Worm (Caenorhabditis elegans) whole organism, mixed stage, embryonic: ENCODE measurements around the gene nhr-8.

Experiments used
- M03D4.4 ChIP-seq: sonication (generic microtip); optimal IDR thresholded peaks from 2 replicates; lab custom pipeline; 2017; ENCODE audit warnings: mild to moderate bottlenecking, missing genetic modification characterization, missing compliant biosample characterization
- bed-3 ChIP-seq: fragments of 200-800 bp; sonication (Bioruptor generic); optimal IDR thresholded peaks from 3 replicates; lab custom pipeline; 2018; ENCODE audit warnings: mild to moderate bottlenecking, missing genetic modification characterization, moderate library complexity, missing compliant biosample characterization
- blmp-1 ChIP-seq: fragments of 150-350 bp; optimal IDR thresholded peaks from 2 replicates; lab custom pipeline; 2014; ENCODE audit warnings: missing biosample characterization, missing genetic modification characterization
- ceh-39 ChIP-seq: fragments of 150-350 bp; optimal IDR thresholded peaks from 2 replicates; lab custom pipeline; 2014; ENCODE audit warnings: missing biosample characterization, missing genetic modification characterization
- ceh-43 ChIP-seq: fragments of 200-800 bp; sonication (Bioruptor generic); optimal IDR thresholded peaks from 2 replicates; lab custom pipeline; 2018; ENCODE audit warnings: mild to moderate bottlenecking, missing genetic modification characterization, moderate library complexity, missing compliant biosample characterization
- ceh-83 ChIP-seq: fragments of 200-800 bp; sonication (Bioruptor generic); optimal IDR thresholded peaks from 2 replicates; lab custom pipeline; 2018; ENCODE audit warnings: mild to moderate bottlenecking, missing genetic modification characterization, missing compliant biosample characterization
- ces-1 ChIP-seq: fragments of 150-350 bp; optimal IDR thresholded peaks from 2 replicates; lab custom pipeline; 2014; ENCODE audit warnings: missing biosample characterization, missing genetic modification reagents, missing genetic modification characterization
- cnd-1 ChIP-seq: fragments of 200-800 bp; sonication (Bioruptor generic); optimal IDR thresholded peaks from 2 replicates; lab custom pipeline; 2018; ENCODE audit warnings: mild to moderate bottlenecking, missing genetic modification characterization, missing compliant biosample characterization
- drap-1 ChIP-seq: fragments of 200-800 bp; sonication (Bioruptor generic); optimal IDR thresholded peaks from 3 replicates; lab custom pipeline; 2018; ENCODE audit warnings: mild to moderate bottlenecking, missing genetic modification characterization, missing compliant biosample characterization
- elt-1 ChIP-seq: sonication (generic microtip); optimal IDR thresholded peaks from 2 replicates; lab custom pipeline; 2017; ENCODE audit warnings: missing genetic modification characterization, mild to moderate bottlenecking, missing compliant biosample characterization, antibody characterized with exemption, moderate library complexity, borderline replicate concordance; ENCODE audit not compliant: insufficient read depth
- elt-3 ChIP-seq: fragments of 150-350 bp; optimal IDR thresholded peaks from 2 replicates; lab custom pipeline; 2014; ENCODE audit warnings: missing biosample characterization, missing genetic modification characterization
- ham-2 ChIP-seq: fragments of 200-800 bp; sonication (Bioruptor generic); optimal IDR thresholded peaks from 2 replicates; lab custom pipeline; 2018; ENCODE audit warnings: mild to moderate bottlenecking, missing genetic modification characterization, missing compliant biosample characterization
- hlh-1 ChIP-seq: fragments of 150-350 bp; optimal IDR thresholded peaks from 2 replicates; lab custom pipeline; 2014; ENCODE audit warnings: missing biosample characterization, missing genetic modification reagents, missing genetic modification characterization
- lin-13 ChIP-seq: fragments of 150-350 bp; optimal IDR thresholded peaks from 2 replicates; lab custom pipeline; 2014; ENCODE audit warnings: missing biosample characterization, missing genetic modification characterization
- lin-32 ChIP-seq: fragments of 200-800 bp; sonication (Bioruptor generic); optimal IDR thresholded peaks from 2 replicates; lab custom pipeline; 2018; ENCODE audit warnings: mild to moderate bottlenecking, missing genetic modification characterization, missing compliant biosample characterization
- lsy-2 ChIP-seq: fragments of 150-350 bp; optimal IDR thresholded peaks from 2 replicates; lab custom pipeline; 2014; ENCODE audit warnings: missing biosample characterization, missing genetic modification characterization
- mab-5 ChIP-seq: fragments of 150-350 bp; optimal IDR thresholded peaks from 2 replicates; lab custom pipeline; 2014; ENCODE audit warnings: missing biosample characterization, missing genetic modification characterization
- mep-1 ChIP-seq: fragments of 150-350 bp; optimal IDR thresholded peaks from 2 replicates; lab custom pipeline; 2017; ENCODE audit warnings: missing biosample characterization, missing genetic modification reagents, missing genetic modification characterization, inconsistent platforms
- mls-2 ChIP-seq: sonication (generic microtip); optimal IDR thresholded peaks from 2 replicates; lab custom pipeline; 2016; ENCODE audit warnings: mild to moderate bottlenecking, missing genetic modification characterization, moderate library complexity, missing compliant biosample characterization
- nhr-2 ChIP-seq: fragments of 150-350 bp; optimal IDR thresholded peaks from 2 replicates; lab custom pipeline; 2014; ENCODE audit warnings: missing biosample characterization, missing genetic modification characterization
- nhr-237 ChIP-seq: fragments of 150-350 bp; optimal IDR thresholded peaks from 2 replicates; lab custom pipeline; 2014; ENCODE audit warnings: missing biosample characterization, missing genetic modification characterization
- nhr-28 ChIP-seq: fragments of 150-350 bp; optimal IDR thresholded peaks from 2 replicates; lab custom pipeline; 2014; ENCODE audit warnings: missing biosample characterization, missing genetic modification characterization
- nhr-76 ChIP-seq: sonication (generic microtip); optimal IDR thresholded peaks from 2 replicates; lab custom pipeline; 2017; ENCODE audit warnings: missing biosample characterization, missing genetic modification characterization
- pha-4 ChIP-seq: fragments of 150-350 bp; optimal IDR thresholded peaks from 2 replicates; lab custom pipeline; 2018; ENCODE audit warnings: missing biosample characterization, missing genetic modification reagents, missing genetic modification characterization
- sem-2 ChIP-seq: fragments of 200-800 bp; sonication (Bioruptor generic); optimal IDR thresholded peaks from 2 replicates; lab custom pipeline; 2018; ENCODE audit warnings: mild to moderate bottlenecking, missing genetic modification characterization, missing compliant biosample characterization
- sptf-1 ChIP-seq: sonication (generic microtip); optimal IDR thresholded peaks from 2 replicates; lab custom pipeline; 2017; ENCODE audit warnings: mild to moderate bottlenecking, missing genetic modification characterization, moderate library complexity, missing compliant biosample characterization
- tbx-8 ChIP-seq: fragments of 200-800 bp; sonication (Bioruptor generic); optimal IDR thresholded peaks from 2 replicates; lab custom pipeline; 2018; ENCODE audit warnings: mild to moderate bottlenecking, missing genetic modification characterization, moderate library complexity, missing compliant biosample characterization
- unc-120 ChIP-seq: sonication (generic microtip); optimal IDR thresholded peaks from 2 replicates; lab custom pipeline; 2017; ENCODE audit warnings: missing genetic modification characterization, missing compliant biosample characterization; ENCODE audit not compliant: poor library complexity, severe bottlenecking
- unc-39 ChIP-seq: fragments of 150-350 bp; optimal IDR thresholded peaks from 2 replicates; lab custom pipeline; 2014; ENCODE audit warnings: missing biosample characterization, missing genetic modification characterization
- unc-62 ChIP-seq: fragments of 150-350 bp; optimal IDR thresholded peaks from 2 replicates; lab custom pipeline; 2014; ENCODE audit warnings: missing biosample characterization, missing genetic modification reagents, missing genetic modification characterization
- zip-8 ChIP-seq: fragments of 150-350 bp; optimal IDR thresholded peaks from 2 replicates; lab custom pipeline; 2014; ENCODE audit warnings: missing biosample characterization, missing genetic modification characterization

Gene nhr-8

DNA sequence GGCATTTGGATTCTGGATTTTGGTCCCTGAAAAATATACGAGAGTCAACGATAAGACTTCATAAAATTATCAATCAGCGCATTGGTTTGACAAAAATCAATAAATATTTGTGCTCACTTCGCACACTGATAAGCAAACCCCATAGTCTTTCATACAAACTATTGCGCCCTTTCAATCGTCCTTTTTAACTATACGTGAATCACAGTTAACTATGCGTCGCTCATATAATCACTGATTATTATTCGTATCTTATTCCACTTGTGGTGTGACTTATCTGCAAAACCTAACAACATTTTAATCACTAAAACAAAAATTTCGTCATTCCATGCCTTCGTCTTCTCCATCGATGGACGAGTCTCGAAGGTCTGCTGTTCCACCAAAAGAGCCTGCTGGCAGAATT lies at the start of gene nhr-8:
nhr-8 (plus strand) TSS at position 160 of the 400 bp plus-strand sequence.
- TF ChIP-seq hlh-1 (tag; lab: Kevin White, UChicago) (no peak), sem-2 (GFP tag; lab: Kevin White, UChicago) (no peak), mep-1 (no peak), unc-39 (no peak), ceh-83 (GFP tag; lab: Kevin White, UChicago) (no peak), elt-1 (tag; lab: Kevin White, UChicago) (no peak), blmp-1 (tag; lab: Kevin White, UChicago) (no peak), mab-5 (tag; lab: Kevin White, UChicago) (no peak), cnd-1 (tag; lab: Kevin White, UChicago) (no peak), mls-2 (tag; lab: Kevin White, UChicago) (no peak), lin-13 (tag; lab: Kevin White, UChicago) (no peak), nhr-2 (tag; lab: Kevin White, UChicago) (no peak), unc-62 (no peak), ceh-43 (GFP tag; lab: Kevin White, UChicago) (no peak), nhr-237 (tag; lab: Kevin White, UChicago) (no peak)
- TF ChIP-seq, all 35 proteins: peak for 0

DNA sequence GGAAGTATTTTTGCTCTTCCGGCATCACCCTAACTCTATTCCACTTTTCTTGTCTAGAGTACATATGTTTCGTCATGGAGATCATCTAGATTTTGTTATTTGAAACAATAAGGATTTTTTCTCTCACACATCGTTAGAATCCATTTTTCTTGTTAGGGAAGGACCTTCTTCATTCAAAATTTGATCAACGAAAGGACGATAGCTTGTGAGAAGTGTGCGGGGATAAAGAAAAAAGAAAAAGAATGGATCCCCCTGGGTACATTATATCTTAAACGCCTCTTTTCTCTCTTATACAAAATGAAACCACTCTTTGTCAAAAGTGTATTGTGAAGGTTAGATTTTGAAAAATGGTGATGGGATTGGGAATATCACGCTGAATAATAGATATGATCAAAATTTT lies 49.2 kb upstream of the nhr-8 start:
- TF ChIP-seq nhr-237 (tag; lab: Kevin White, UChicago) = no peak
- peak; percentile 59 for TF ChIP-seq ces-1 (GFP tag; lab: Kevin White, UChicago)
- no peak for TF ChIP-seq drap-1
- TF ChIP-seq mab-5 (tag; lab: Kevin White, UChicago) = no peak
- TF ChIP-seq blmp-1 (tag; lab: Kevin White, UChicago) = no peak
- TF ChIP-seq M03D4.4 (tag; lab: Kevin White, UChicago) = no peak
- TF ChIP-seq, all 35 proteins: peak for 1

DNA sequence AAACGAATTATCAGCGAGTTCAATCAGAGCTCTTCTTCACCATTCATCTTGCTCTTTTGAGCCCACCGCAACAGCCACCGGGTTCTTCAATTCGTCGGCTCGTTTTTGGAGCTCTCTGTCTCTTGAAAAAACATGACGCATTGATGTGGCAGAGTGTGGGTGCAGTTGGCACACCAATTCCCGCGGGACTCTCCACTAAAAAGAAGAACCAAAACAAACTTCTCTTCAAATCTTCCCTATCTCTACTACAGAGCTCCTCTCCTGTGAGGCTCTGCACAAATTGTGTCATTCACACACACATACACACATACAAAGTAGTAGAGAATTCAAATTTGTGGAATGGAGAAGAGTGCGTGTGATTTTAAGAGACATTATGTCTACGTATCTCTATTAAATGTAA lies 47.8 kb upstream of the nhr-8 start:
- no peak for TF ChIP-seq ceh-83 (GFP tag; lab: Kevin White, UChicago)
- no peak for TF ChIP-seq cnd-1 (tag; lab: Kevin White, UChicago)
- TF ChIP-seq unc-120 (tag; lab: Kevin White, UChicago) = no peak
- no peak for TF ChIP-seq drap-1
- TF ChIP-seq nhr-237 (tag; lab: Kevin White, UChicago) = no peak
- TF ChIP-seq hlh-1 (tag; lab: Kevin White, UChicago) = no peak
- no peak for TF ChIP-seq nhr-28 (tag; lab: Kevin White, UChicago)
- no peak for TF ChIP-seq blmp-1 (tag; lab: Kevin White, UChicago)
- TF ChIP-seq bed-3 (GFP tag; lab: Kevin White, UChicago) = no peak
- TF ChIP-seq lsy-2 (tag; lab: Kevin White, UChicago) = no peak
- TF ChIP-seq unc-39 = no peak
- no peak for TF ChIP-seq M03D4.4 (tag; lab: Kevin White, UChicago)

DNA sequence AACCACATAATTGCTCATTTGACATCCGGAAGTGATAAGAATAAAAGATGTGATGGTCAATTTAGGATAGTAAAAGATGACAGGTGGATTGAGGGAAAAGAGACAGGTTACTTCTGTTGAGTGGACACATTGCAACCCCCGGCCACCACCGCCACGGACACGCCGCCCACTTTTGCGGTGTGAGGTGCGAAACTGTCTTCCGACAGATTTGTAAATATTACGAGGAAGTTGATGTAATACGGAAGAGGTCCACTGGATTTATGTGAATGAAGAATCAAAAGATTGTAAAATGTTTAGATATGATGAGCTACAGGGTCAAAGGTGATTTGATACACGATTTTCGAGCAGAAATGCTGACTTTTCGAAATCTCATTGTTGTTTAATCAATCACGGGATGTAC lies 37.9 kb upstream of the nhr-8 start, which contains the start of gene C08G9.2:
C08G9.2 (minus strand) TSS at position 101 of the 400 bp plus-strand sequence.
- TF ChIP-seq zip-8 (no peak), sptf-1 (tag; lab: Kevin White, UChicago) (no peak), lin-13 (tag; lab: Kevin White, UChicago) (no peak), ham-2 (GFP tag; lab: Kevin White, UChicago) (no peak), ceh-43 (GFP tag; lab: Kevin White, UChicago) (no peak), mep-1 (no peak)

DNA sequence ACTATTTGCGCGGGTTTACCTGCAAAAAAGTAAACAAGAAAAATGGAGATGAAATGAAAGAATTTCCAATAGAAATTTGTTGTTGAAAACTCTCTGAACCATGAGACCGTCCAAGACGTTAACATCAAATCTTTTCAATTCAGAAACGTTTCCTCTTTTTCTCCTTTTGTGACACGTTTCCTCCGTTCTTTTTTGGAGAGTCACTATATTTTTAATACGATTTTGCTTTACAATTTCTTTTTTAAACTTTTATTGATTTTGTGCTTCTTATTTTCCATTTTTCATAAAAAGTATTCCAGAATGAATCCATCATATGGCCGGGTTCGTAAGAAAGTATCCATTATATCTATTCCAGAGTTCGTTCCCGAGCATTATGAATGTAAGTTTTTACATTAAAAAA lies 35.9 kb upstream of the nhr-8 start, which contains the start of gene itr-1:
itr-1 (plus strand) TSS at position 301 of the 400 bp plus-strand sequence.
- TF ChIP-seq ceh-43 (GFP tag; lab: Kevin White, UChicago) (no peak), ces-1 (GFP tag; lab: Kevin White, UChicago) (no peak), tbx-8 (GFP tag; lab: Kevin White, UChicago) (no peak), unc-62 (no peak), pha-4 (no peak), lin-32 (no peak), mls-2 (tag; lab: Kevin White, UChicago) (no peak), elt-3 (no peak), bed-3 (GFP tag; lab: Kevin White, UChicago) (no peak), nhr-2 (tag; lab: Kevin White, UChicago) (no peak), ceh-39 (tag; lab: Kevin White, UChicago) (no peak), nhr-76 (tag; lab: Kevin White, UChicago) (no peak), mab-5 (tag; lab: Kevin White, UChicago) (no peak)
